Fruit fly (Drosophila melanogaster) whole organism, wandering third instar larva: ENCODE results near the gene CG14024.

Experiments
- Abd-B ChIP-seq: fragments of >200 bp; optimal IDR thresholded peaks from 2 replicates; lab custom pipeline; 2017; ENCODE audit warnings: missing biosample characterization, missing genetic modification characterization
- CG32264 ChIP-seq: fragments of 200-800 bp; sonication (Bioruptor generic); optimal IDR thresholded peaks from 2 replicates; lab custom pipeline; 2016; ENCODE audit warnings: missing biosample characterization, missing genetic modification characterization
- Dfd ChIP-seq: fragments of >200 bp; optimal IDR thresholded peaks from 2 replicates; lab custom pipeline; 2017; ENCODE audit warnings: missing biosample characterization, missing genetic modification characterization
- Dif ChIP-seq: fragments of 200-275, 200-300 bp; sonication (Bioruptor generic); optimal IDR thresholded peaks from 2 replicates; lab custom pipeline; 2018; ENCODE audit warnings: missing biosample characterization, missing genetic modification characterization; ENCODE audit not compliant: partially characterized antibody
- GATAd ChIP-seq: sonication (Bioruptor generic); optimal IDR thresholded peaks from 2 replicates; lab custom pipeline; 2016; ENCODE audit warnings: missing biosample characterization, missing genetic modification characterization
- HLH106 ChIP-seq: fragments of 200-800 bp; optimal IDR thresholded peaks from 3 replicates; lab custom pipeline; 2019; ENCODE audit warnings: missing biosample characterization, mild to moderate bottlenecking, missing genetic modification characterization, moderate library complexity
- Hnf4 ChIP-seq: fragments of 200-800 bp; sonication (Bioruptor generic); optimal IDR thresholded peaks from 2 replicates; lab custom pipeline; 2016; ENCODE audit warnings: missing biosample characterization, mild to moderate bottlenecking, missing genetic modification characterization
- Hr78 ChIP-seq: fragments of >200 bp; optimal IDR thresholded peaks from 2 replicates; lab custom pipeline; 2017; ENCODE audit warnings: missing biosample characterization, missing genetic modification characterization
- Hr83 ChIP-seq: fragments of 200-300 bp; sonication (Bioruptor generic); optimal IDR thresholded peaks from 2 replicates; lab custom pipeline; 2016; ENCODE audit warnings: missing biosample characterization, mild to moderate bottlenecking, missing genetic modification characterization, moderate library complexity; ENCODE audit not compliant: poor library complexity, severe bottlenecking
- Jra ChIP-seq: sonication (Bioruptor generic); optimal IDR thresholded peaks from 2 replicates; lab custom pipeline; 2016; ENCODE audit warnings: missing biosample characterization, missing genetic modification characterization
- Mio ChIP-seq: sonication (Bioruptor generic); optimal IDR thresholded peaks from 2 replicates; lab custom pipeline; 2016; ENCODE audit warnings: missing biosample characterization, missing genetic modification characterization
- Myc ChIP-seq: fragments of >200 bp; optimal IDR thresholded peaks from 2 replicates; lab custom pipeline; 2017
- N ChIP-seq: fragments of >200 bp; optimal IDR thresholded peaks from 2 replicates; lab custom pipeline; 2018; ENCODE audit warnings: missing biosample characterization, missing external identifiers, missing genetic modification characterization
- OdsH ChIP-seq: fragments of 200-800 bp; sonication (Bioruptor generic); optimal IDR thresholded peaks from 2 replicates; lab custom pipeline; 2016; ENCODE audit warnings: missing biosample characterization, mild to moderate bottlenecking, missing genetic modification characterization
- Rel ChIP-seq, 2 experiments: fragments of 200-800 bp; sonication (Bioruptor generic) in 1 of 2; optimal IDR thresholded peaks; 2 replicates in 1 of 2; 3 replicates in 1 of 2; lab custom pipeline; 2016 to 2019; ENCODE audit warnings: mild to moderate bottlenecking in 2 of 2, missing biosample characterization in 2 of 2, missing genetic modification characterization in 2 of 2, moderate library complexity in 1 of 2
- Sp1 ChIP-seq: fragments of 200-800 bp; sonication (Bioruptor generic); optimal IDR thresholded peaks from 3 replicates; lab custom pipeline; 2019; ENCODE audit warnings: missing biosample characterization, mild to moderate bottlenecking, missing genetic modification characterization, moderate library complexity
- Vsx2 ChIP-seq: fragments of 200-300, 225-300 bp; sonication (Bioruptor generic); optimal IDR thresholded peaks from 2 replicates; lab custom pipeline; 2018; ENCODE audit warnings: missing biosample characterization, missing genetic modification characterization; ENCODE audit not compliant: partially characterized antibody
- br ChIP-seq: fragments of 200-800 bp; sonication (Bioruptor generic); optimal IDR thresholded peaks from 2 replicates; lab custom pipeline; 2016; ENCODE audit warnings: missing biosample characterization, missing genetic modification characterization
- brk ChIP-seq: fragments of 200-800 bp; sonication (Bioruptor generic); optimal IDR thresholded peaks from 2 replicates; lab custom pipeline; 2016; ENCODE audit warnings: missing biosample characterization, mild to moderate bottlenecking, missing genetic modification characterization
- dl ChIP-seq, 2 experiments: fragments of 175-275, 200-275 bp in 1 of 2; fragments of 200-275 bp in 1 of 2; sonication (Bioruptor generic); optimal IDR thresholded peaks; lab custom pipeline; 2018; ENCODE audit warnings: mild to moderate bottlenecking in 2 of 2, missing biosample characterization in 2 of 2, missing genetic modification characterization in 2 of 2, moderate library complexity in 2 of 2; ENCODE audit not compliant: partially characterized antibody in 2 of 2, insufficient read depth in 1 of 2
- dsf ChIP-seq: sonication (Bioruptor generic); optimal IDR thresholded peaks from 2 replicates; lab custom pipeline; 2016; ENCODE audit warnings: missing biosample characterization, missing genetic modification characterization, borderline replicate concordance
- ey ChIP-seq: fragments of 200-800 bp; sonication (Bioruptor generic); optimal IDR thresholded peaks from 2 replicates; lab custom pipeline; 2016; ENCODE audit warnings: missing biosample characterization, missing genetic modification characterization
- foxo ChIP-seq, 2 experiments: fragments of 200-800 bp; sonication (Bioruptor generic); optimal IDR thresholded peaks; 2 replicates in 1 of 2; 3 replicates in 1 of 2; lab custom pipeline; 2016 to 2017; ENCODE audit warnings: missing biosample characterization in 2 of 2, missing genetic modification characterization in 2 of 2
- fru ChIP-seq: fragments of 200-800 bp; sonication (Bioruptor generic); optimal IDR thresholded peaks from 3 replicates; lab custom pipeline; 2016; ENCODE audit warnings: missing biosample characterization, mild to moderate bottlenecking, missing genetic modification characterization
- h ChIP-seq: fragments of 200-800 bp; sonication (Bioruptor generic); optimal IDR thresholded peaks from 3 replicates; lab custom pipeline; 2016; ENCODE audit warnings: missing biosample characterization, mild to moderate bottlenecking, missing genetic modification characterization
- jim ChIP-seq: fragments of 175-275, 200-325 bp; sonication (Bioruptor generic); optimal IDR thresholded peaks from 2 replicates; lab custom pipeline; 2016; ENCODE audit warnings: missing biosample characterization, mild to moderate bottlenecking, missing genetic modification characterization
- lola ChIP-seq: fragments of >200 bp; optimal IDR thresholded peaks from 2 replicates; lab custom pipeline; 2017; ENCODE audit warnings: missing biosample characterization, missing genetic modification characterization
- psq ChIP-seq: fragments of 200-800 bp; sonication (Bioruptor generic); optimal IDR thresholded peaks from 3 replicates; lab custom pipeline; 2017; ENCODE audit warnings: missing biosample characterization, mild to moderate bottlenecking, missing genetic modification characterization, moderate library complexity
- rgr ChIP-seq: fragments of 200-800 bp; sonication (Bioruptor generic); optimal IDR thresholded peaks from 3 replicates; lab custom pipeline; 2016; ENCODE audit warnings: missing biosample characterization, mild to moderate bottlenecking, missing genetic modification characterization
- sage ChIP-seq: fragments of 200-800 bp; sonication (Bioruptor generic); optimal IDR thresholded peaks from 2 replicates; lab custom pipeline; 2016; ENCODE audit warnings: missing biosample characterization, mild to moderate bottlenecking, missing genetic modification characterization
- sv ChIP-seq: fragments of 200-800 bp; sonication (Bioruptor generic); optimal IDR thresholded peaks from 3 replicates; lab custom pipeline; 2016; ENCODE audit warnings: missing biosample characterization, missing genetic modification characterization
- tai ChIP-seq: sonication (Bioruptor generic); optimal IDR thresholded peaks from 2 replicates; lab custom pipeline; 2016; ENCODE audit warnings: missing biosample characterization, missing genetic modification characterization
- usp ChIP-seq: fragments of >200 bp; optimal IDR thresholded peaks from 2 replicates; lab custom pipeline; 2017; ENCODE audit warnings: missing biosample characterization, missing genetic modification characterization
- woc ChIP-seq: sonication (Bioruptor generic); optimal IDR thresholded peaks from 2 replicates; lab custom pipeline; 2016; ENCODE audit warnings: missing biosample characterization, mild to moderate bottlenecking, missing genetic modification characterization

Gene CG14024

dm6 chr2L:5321014-5321413 is 6.3 kb upstream of the CG14024 start:
- TF ChIP-seq lola (GFP tag; lab: Kevin White, UChicago), result no peak
- peak; percentile 96 for TF ChIP-seq Dfd (GFP tag; lab: Kevin White, UChicago)

dm6 chr2L:5320063-5320462 is 5.4 kb upstream of the CG14024 start:
- TF ChIP-seq Dfd (GFP tag; lab: Kevin White, UChicago), result peak; percentile 94
- no peak for TF ChIP-seq Vsx2 (GFP tag; lab: Kevin White, UChicago)

dm6 chr2L:5309369-5309768 is 5.3 kb downstream of the CG14024 start:
- TF ChIP-seq foxo (GFP tag; optimal IDR thresholded peaks at IDR 0.05; lab: Kevin White, UChicago) (no peak), Vsx2 (GFP tag; lab: Kevin White, UChicago) (no peak), Jra (no peak), dsf (GFP tag; lab: Kevin White, UChicago) (no peak), jim (GFP tag; lab: Kevin White, UChicago) (no peak), rgr (GFP tag; lab: Kevin White, UChicago) (no peak), br (GFP tag; lab: Kevin White, UChicago) (no peak), psq (GFP tag; lab: Kevin White, UChicago) (no peak)

- TF ChIP-seq tai (GFP tag; lab: Kevin White, UChicago), result no peak
- peak; percentile 83 for TF ChIP-seq Jra
- TF ChIP-seq OdsH, result peak; percentile 56
- TF ChIP-seq HLH106 (tag; lab: Kevin White, UChicago), result no peak
- no peak for TF ChIP-seq CG32264 (GFP tag; lab: Kevin White, UChicago)
- TF ChIP-seq lola (GFP tag; lab: Kevin White, UChicago), result no peak
- no peak for TF ChIP-seq N (GFP tag; lab: Kevin White, UChicago)
- no peak for TF ChIP-seq GATAd (GFP tag; lab: Kevin White, UChicago)
- peak; percentile 83 for TF ChIP-seq Dif (GFP tag; lab: Kevin White, UChicago)
- no peak for TF ChIP-seq dsf (GFP tag; lab: Kevin White, UChicago)
- TF ChIP-seq Hnf4 (GFP tag; lab: Kevin White, UChicago), result peak; percentile 54
- no peak for TF ChIP-seq jim (GFP tag; lab: Kevin White, UChicago)
- peak; percentile 22 for TF ChIP-seq Vsx2 (GFP tag; lab: Kevin White, UChicago)
- no peak for TF ChIP-seq sv (GFP tag; lab: Kevin White, UChicago)
- TF ChIP-seq Hr78 (GFP tag; lab: Kevin White, UChicago), result no peak
- no peak for TF ChIP-seq Sp1 (GFP tag; lab: Kevin White, UChicago)
- peak; percentile 74 to 90 for TF ChIP-seq dl (GFP tag; optimal IDR thresholded peaks at IDR 0.05; lab: Kevin White, UChicago; ENCODE audit: insufficient read depth in 1 of 2, partially characterized antibody in 2 of 2)
- no peak for TF ChIP-seq Myc (lab: Kevin White, UChicago)
- TF ChIP-seq foxo (GFP tag; optimal IDR thresholded peaks at IDR 0.05; lab: Kevin White, UChicago), result peak in 1 of 2 experiments; percentile 50
- TF ChIP-seq woc (GFP tag; lab: Kevin White, UChicago), result peak; percentile 21
- no peak for TF ChIP-seq Abd-B (GFP tag; lab: Kevin White, UChicago)
- no peak for TF ChIP-seq Mio (GFP tag; lab: Kevin White, UChicago)
- TF ChIP-seq sage (GFP tag; lab: Kevin White, UChicago), result no peak
- TF ChIP-seq psq (GFP tag; lab: Kevin White, UChicago), result peak; percentile 63
- TF ChIP-seq fru (GFP tag; lab: Kevin White, UChicago), result peak; percentile 60
- no peak for TF ChIP-seq Rel (GFP tag; optimal IDR thresholded peaks at IDR 0.05; lab: Kevin White, UChicago)
- TF ChIP-seq Rel (tag; optimal IDR thresholded peaks at IDR 0.05; lab: Kevin White, UChicago), result peak; percentile 63
- TF ChIP-seq br (GFP tag; lab: Kevin White, UChicago), result no peak
- peak; percentile 61 for TF ChIP-seq rgr (GFP tag; lab: Kevin White, UChicago)
- no peak for TF ChIP-seq brk (GFP tag; lab: Kevin White, UChicago)
- TF ChIP-seq ey, result no peak
- peak; percentile 56 for TF ChIP-seq h (GFP tag; lab: Kevin White, UChicago)
- TF ChIP-seq usp, result no peak
- TF ChIP-seq Dfd (GFP tag; lab: Kevin White, UChicago), result no peak
- TF ChIP-seq Hr83, result peak; percentile 95
- TF ChIP-seq, all 38 proteins: peak for 14
Measured at dm6 chr2L:5306373-5306997, 8.2 kb downstream of the CG14024 start.
